Fruit fly (Drosophila melanogaster) whole organism, wandering third instar larva: ENCODE data around the gene wb.

Source experiments
- CG32264 ChIP-seq: fragments of 200-800 bp; sonication (Bioruptor generic); optimal IDR thresholded peaks from 2 replicates; lab custom pipeline; 2016; ENCODE audit warnings: missing biosample characterization, missing genetic modification characterization
- Hnf4 ChIP-seq: fragments of 200-800 bp; sonication (Bioruptor generic); optimal IDR thresholded peaks from 2 replicates; lab custom pipeline; 2016; ENCODE audit warnings: missing biosample characterization, mild to moderate bottlenecking, missing genetic modification characterization
- Hr78 ChIP-seq: fragments of >200 bp; optimal IDR thresholded peaks from 2 replicates; lab custom pipeline; 2017; ENCODE audit warnings: missing biosample characterization, missing genetic modification characterization
- Hr83 ChIP-seq: fragments of 200-300 bp; sonication (Bioruptor generic); optimal IDR thresholded peaks from 2 replicates; lab custom pipeline; 2016; ENCODE audit warnings: missing biosample characterization, mild to moderate bottlenecking, missing genetic modification characterization, moderate library complexity; ENCODE audit not compliant: poor library complexity, severe bottlenecking
- Mio ChIP-seq: sonication (Bioruptor generic); optimal IDR thresholded peaks from 2 replicates; lab custom pipeline; 2016; ENCODE audit warnings: missing biosample characterization, missing genetic modification characterization
- Myc ChIP-seq: fragments of >200 bp; optimal IDR thresholded peaks from 2 replicates; lab custom pipeline; 2017
- Vsx2 ChIP-seq: fragments of 200-300, 225-300 bp; sonication (Bioruptor generic); optimal IDR thresholded peaks from 2 replicates; lab custom pipeline; 2018; ENCODE audit warnings: missing biosample characterization, missing genetic modification characterization; ENCODE audit not compliant: partially characterized antibody
- ey ChIP-seq: fragments of 200-800 bp; sonication (Bioruptor generic); optimal IDR thresholded peaks from 2 replicates; lab custom pipeline; 2016; ENCODE audit warnings: missing biosample characterization, missing genetic modification characterization
- lola ChIP-seq: fragments of >200 bp; optimal IDR thresholded peaks from 2 replicates; lab custom pipeline; 2017; ENCODE audit warnings: missing biosample characterization, missing genetic modification characterization
- pan ChIP-seq: fragments of >200 bp; optimal IDR thresholded peaks from 2 replicates; lab custom pipeline; 2017

- TF ChIP-seq Hr83 (GFP tag; lab: Kevin White, UChicago) (no peak), Hr78 (no peak), Vsx2 (GFP tag; lab: Kevin White, UChicago) (peak; percentile 74), pan (no peak), Myc (lab: Kevin White, UChicago) (no peak), ey (GFP tag; lab: Kevin White, UChicago) (no peak), Hnf4 (GFP tag; lab: Kevin White, UChicago) (no peak), CG32264 (GFP tag; lab: Kevin White, UChicago) (no peak), Mio (GFP tag; lab: Kevin White, UChicago) (no peak), lola (GFP tag; lab: Kevin White, UChicago) (no peak)
Observed at dm6 chr2L:14348602-14349001, 85.8 kb downstream of the wb start, which contains the start of gene mTTF.
